Worm (Caenorhabditis elegans) whole organism, early embryonic: Measurements from ENCODE around the gene Y47D3A.31.

Experiments
- B0310.2 ChIP-seq: sonication (generic microtip); optimal IDR thresholded peaks from 2 replicates; lab custom pipeline; 2016; ENCODE audit warnings: mild to moderate bottlenecking, missing genetic modification characterization, missing compliant biosample characterization
- F13C5.2 ChIP-seq: sonication (generic microtip); optimal IDR thresholded peaks from 2 replicates; lab custom pipeline; 2017; ENCODE audit warnings: mild to moderate bottlenecking, missing genetic modification characterization, inconsistent platforms, missing compliant biosample characterization
- ama-1 ChIP-seq: fragments of 150-350 bp; optimal IDR thresholded peaks from 2 replicates; lab custom pipeline; 2014
- ets-7 ChIP-seq: sonication (generic microtip); optimal IDR thresholded peaks from 2 replicates; lab custom pipeline; 2016; ENCODE audit warnings: missing genotype, missing genetic modification characterization, missing compliant biosample characterization
- flt-1 ChIP-seq: fragments of 200-800 bp; sonication (Bioruptor generic); IDR thresholded peaks from 2 replicates; pipeline ENCODE4 v1.3.6; 2022; ENCODE audit warnings: missing genetic modification characterization, missing compliant biosample characterization
- scrt-1 ChIP-seq: fragments of 200-800 bp; sonication (Bioruptor generic); IDR thresholded peaks from 2 replicates; pipeline ENCODE4 v1.3.6; 2022; ENCODE audit warnings: missing genetic modification characterization, missing compliant biosample characterization
- tbx-11 ChIP-seq: fragments of 200-800 bp; sonication (Bioruptor generic); IDR thresholded peaks from 2 replicates; pipeline ENCODE4 v1.3.6; 2022; ENCODE audit warnings: missing genetic modification characterization, missing compliant biosample characterization

DNA sequence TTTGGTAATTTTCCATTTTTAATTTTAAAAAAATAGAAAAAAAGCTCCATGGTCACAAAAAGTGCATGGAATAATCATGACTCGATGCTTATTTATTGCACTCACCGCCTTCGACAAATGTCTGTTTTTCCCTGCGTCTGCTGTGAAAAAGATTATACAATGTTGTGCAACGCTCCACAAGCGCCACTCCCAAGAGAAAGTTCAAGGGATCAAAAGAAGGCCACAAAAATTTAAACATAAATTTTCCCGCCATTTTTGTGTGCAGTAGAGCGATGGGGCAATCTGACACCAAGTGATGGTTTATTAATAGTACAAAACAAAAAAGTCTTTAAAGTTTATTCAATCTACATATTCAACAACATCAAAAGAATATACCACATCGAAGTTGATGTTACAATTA is 18.1 kb downstream of the Y47D3A.31 start, which contains the start of gene fbxa-128:
- TF ChIP-seq scrt-1 (GFP tag; lab: Robert Waterston, UW): no peak
- no peak for TF ChIP-seq ama-1 (lab: Kevin White, UChicago)
- no peak for TF ChIP-seq F13C5.2 (tag; lab: Kevin White, UChicago)
- TF ChIP-seq B0310.2: no peak
- TF ChIP-seq flt-1 (GFP tag; lab: Robert Waterston, UW): no peak
- TF ChIP-seq ets-7 (tag; lab: Kevin White, UChicago): no peak
- no peak for TF ChIP-seq tbx-11 (GFP tag; lab: Robert Waterston, UW)
